Fruit fly (Drosophila melanogaster) whole organism, embryonic: ENCODE results near the gene CG15040.
A peak's percentile ranks its signal among the peaks of the same experiment; 100 is the strongest.

Source experiments
- Ada2b ChIP-seq: fragments of 200-800 bp; sonication (Bioruptor generic); IDR thresholded peaks from 2 replicates; pipeline ENCODE4 v1.3.6; 2022; ENCODE audit warnings: missing biosample characterization, missing genetic modification characterization
- Asciz ChIP-seq: fragments of 200-800 bp; sonication (Bioruptor generic); optimal IDR thresholded peaks from 2 replicates; lab custom pipeline; 2017; ENCODE audit warnings: missing biosample characterization, mild to moderate bottlenecking, missing genetic modification characterization, missing genetic modification reagents
- CG10979 ChIP-seq: fragments of 200-800 bp; sonication (Bioruptor generic); optimal IDR thresholded peaks from 2 replicates; lab custom pipeline; 2018; ENCODE audit warnings: missing biosample characterization, mild to moderate bottlenecking, missing genetic modification characterization, moderate library complexity
- CG11247 ChIP-seq: fragments of 200-800 bp; sonication (Bioruptor generic); IDR thresholded peaks from 2 replicates; pipeline ENCODE4 v1.3.6; 2022; ENCODE audit warnings: missing biosample characterization, missing genetic modification characterization
- CG11504 ChIP-seq: fragments of 200-800 bp; sonication (Bioruptor generic); optimal IDR thresholded peaks from 3 replicates; lab custom pipeline; 2019; ENCODE audit warnings: missing biosample characterization, mild to moderate bottlenecking, missing genetic modification characterization, moderate library complexity
- CG15696 ChIP-seq: fragments of 200-800 bp; sonication (Bioruptor generic); optimal IDR thresholded peaks from 2 replicates; lab custom pipeline; 2019; ENCODE audit warnings: missing biosample characterization, mild to moderate bottlenecking, missing genetic modification characterization, moderate library complexity
- CG17328 ChIP-seq: fragments of 200-800 bp; sonication (Bioruptor generic); IDR thresholded peaks from 2 replicates; pipeline ENCODE4 v1.3.6; 2022; ENCODE audit warnings: missing biosample characterization, missing genetic modification characterization
- CG2712 ChIP-seq: fragments of 200-800 bp; optimal IDR thresholded peaks from 3 replicates; lab custom pipeline; 2019; ENCODE audit warnings: missing biosample characterization, mild to moderate bottlenecking, missing genetic modification characterization, moderate library complexity
- CG6272 ChIP-seq: fragments of 200-800 bp; sonication (Bioruptor generic); IDR thresholded peaks from 2 replicates; pipeline ENCODE4 v1.3.6; 2022; ENCODE audit warnings: missing biosample characterization, missing genetic modification characterization
- CG7556 ChIP-seq: fragments of 200-800 bp; sonication (Bioruptor generic); optimal IDR thresholded peaks from 2 replicates; lab custom pipeline; 2017; ENCODE audit warnings: missing biosample characterization, mild to moderate bottlenecking, missing genetic modification characterization
- CG7839 ChIP-seq: fragments of 200-800 bp; sonication (Bioruptor generic); optimal IDR thresholded peaks from 3 replicates; lab custom pipeline; 2018; ENCODE audit warnings: missing biosample characterization, mild to moderate bottlenecking, missing genetic modification characterization, moderate library complexity
- CkIIα-i1 ChIP-seq: fragments of 200-800 bp; sonication (Bioruptor generic); IDR thresholded peaks from 2 replicates; pipeline ENCODE4 v1.3.6; 2022; ENCODE audit warnings: missing biosample characterization, missing genetic modification characterization
- D19A ChIP-seq: fragments of 200-800 bp; optimal IDR thresholded peaks from 3 replicates; lab custom pipeline; 2019; ENCODE audit warnings: missing biosample characterization, mild to moderate bottlenecking, missing genetic modification characterization, moderate library complexity
- Dip3 ChIP-seq: fragments of 200-800 bp; sonication (Bioruptor generic); optimal IDR thresholded peaks from 3 replicates; lab custom pipeline; 2016; ENCODE audit warnings: missing biosample characterization, missing genetic modification characterization
- Drgx ChIP-seq: fragments of 200-800 bp; sonication (Bioruptor generic); IDR thresholded peaks from 2 replicates; pipeline ENCODE4 v1.3.6; 2022; ENCODE audit warnings: missing biosample characterization, missing genetic modification characterization
- Gsc ChIP-seq: fragments of 200-800 bp; sonication (Bioruptor generic); IDR thresholded peaks from 2 replicates; pipeline ENCODE4 v1.3.6; 2022; ENCODE audit warnings: missing biosample characterization, missing genetic modification characterization
- HLH3B ChIP-seq: fragments of 200-800 bp; sonication (Bioruptor generic); IDR thresholded peaks from 2 replicates; pipeline ENCODE4 v1.3.6; 2022; ENCODE audit warnings: missing biosample characterization, missing genetic modification characterization
- Lhr ChIP-seq: fragments of 200-800 bp; sonication (Bioruptor generic); optimal IDR thresholded peaks from 3 replicates; lab custom pipeline; 2017; ENCODE audit warnings: mild to moderate bottlenecking, missing biosample characterization, missing genetic modification reagents, missing genetic modification characterization
- Opbp ChIP-seq: fragments of 200-800 bp; sonication (Bioruptor generic); IDR thresholded peaks from 3 replicates; pipeline ENCODE4 v1.3.6; 2022; ENCODE audit warnings: missing biosample characterization, missing genetic modification characterization; ENCODE audit not compliant: partially characterized antibody
- Ptx1 ChIP-seq: fragments of 200-800 bp; sonication (Bioruptor generic); IDR thresholded peaks from 2 replicates; pipeline ENCODE4 v1.3.6; 2022; ENCODE audit warnings: missing biosample characterization, missing genetic modification characterization
- Rfx ChIP-seq: fragments of 200-800 bp; sonication (Bioruptor generic); IDR thresholded peaks from 2 replicates; pipeline ENCODE4 v1.3.6; 2022; ENCODE audit warnings: missing biosample characterization, missing genetic modification characterization
- Xrp1 ChIP-seq: fragments of 200-800 bp; sonication (Bioruptor generic); IDR thresholded peaks from 2 replicates; pipeline ENCODE4 v1.3.6; 2022; ENCODE audit warnings: missing biosample characterization, missing genetic modification characterization
- az2 ChIP-seq: fragments of 200-800 bp; sonication (Bioruptor generic); optimal IDR thresholded peaks from 3 replicates; lab custom pipeline; 2016; ENCODE audit warnings: missing biosample characterization, missing genetic modification characterization
- br ChIP-seq: fragments of >200 bp; optimal IDR thresholded peaks from 2 replicates; lab custom pipeline; 2017
- dati ChIP-seq: fragments of 200-800 bp; sonication (Bioruptor generic); IDR thresholded peaks from 2 replicates; pipeline ENCODE4 v1.3.6; 2022; ENCODE audit warnings: missing biosample characterization, missing genetic modification characterization
- dysf ChIP-seq: fragments of 200-800 bp; sonication (Bioruptor generic); IDR thresholded peaks from 3 replicates; pipeline ENCODE4 v1.3.6; 2022; ENCODE audit warnings: missing biosample characterization, missing genetic modification characterization
- esg ChIP-seq: fragments of 200-800 bp; sonication (Bioruptor generic); conservative IDR thresholded peaks from 2 replicates; pipeline ENCODE4 v1.3.6; 2022; ENCODE audit warnings: missing biosample characterization, missing genetic modification characterization
- fd64A ChIP-seq: fragments of 200-800 bp; sonication (Bioruptor generic); optimal IDR thresholded peaks from 3 replicates; lab custom pipeline; 2018; ENCODE audit warnings: missing biosample characterization, mild to moderate bottlenecking, missing genetic modification characterization
- gem ChIP-seq: fragments of 200-800 bp; sonication (Bioruptor generic); optimal IDR thresholded peaks from 2 replicates; lab custom pipeline; 2019; ENCODE audit warnings: missing biosample characterization, mild to moderate bottlenecking, missing genetic modification characterization, moderate library complexity
- gsb-n ChIP-seq: fragments of 200-800 bp; sonication (Bioruptor generic); optimal IDR thresholded peaks from 3 replicates; lab custom pipeline; 2018; ENCODE audit warnings: missing biosample characterization, mild to moderate bottlenecking, missing genetic modification characterization
- nmo ChIP-seq: fragments of 200-800 bp; sonication (Bioruptor generic); optimal IDR thresholded peaks from 2 replicates; lab custom pipeline; 2018; ENCODE audit warnings: missing biosample characterization, mild to moderate bottlenecking, missing genetic modification characterization, moderate library complexity
- phol ChIP-seq: fragments of 200-800 bp; sonication (Bioruptor generic); optimal IDR thresholded peaks from 3 replicates; lab custom pipeline; 2018; ENCODE audit warnings: missing biosample characterization, mild to moderate bottlenecking, missing genetic modification characterization, moderate library complexity
- ranshi ChIP-seq: fragments of 200-800 bp; sonication (Bioruptor generic); IDR thresholded peaks from 2 replicates; pipeline ENCODE4 v1.3.6; 2022; ENCODE audit warnings: missing biosample characterization, missing genetic modification characterization
- row ChIP-seq: fragments of 200-800 bp; sonication (Bioruptor generic); IDR thresholded peaks from 3 replicates; pipeline ENCODE4 v1.3.6; 2022; ENCODE audit warnings: missing biosample characterization, missing genetic modification characterization
- schlank ChIP-seq: fragments of 200-800 bp; sonication (Bioruptor generic); optimal IDR thresholded peaks from 2 replicates; lab custom pipeline; 2018; ENCODE audit warnings: missing biosample characterization, mild to moderate bottlenecking, missing genetic modification characterization
- shn ChIP-seq: fragments of 200-800 bp; sonication (Bioruptor generic); optimal IDR thresholded peaks from 3 replicates; lab custom pipeline; 2016; ENCODE audit warnings: missing biosample characterization, missing genetic modification characterization
- sima ChIP-seq: fragments of 200-800 bp; sonication (Bioruptor generic); optimal IDR thresholded peaks from 2 replicates; lab custom pipeline; 2016; ENCODE audit warnings: missing biosample characterization, missing genetic modification characterization
- slou ChIP-seq: fragments of 200-800 bp; sonication (Bioruptor generic); optimal IDR thresholded peaks from 3 replicates; lab custom pipeline; 2016; ENCODE audit warnings: missing biosample characterization, missing genetic modification characterization
- ssp ChIP-seq: fragments of 200-800 bp; sonication (Bioruptor generic); IDR thresholded peaks from 2 replicates; pipeline ENCODE4 v1.3.6; 2022; ENCODE audit warnings: missing biosample characterization, missing genetic modification characterization
- tin ChIP-seq: fragments of 200-800 bp; sonication (Bioruptor generic); optimal IDR thresholded peaks from 3 replicates; lab custom pipeline; 2016; ENCODE audit warnings: missing biosample characterization, missing genetic modification characterization
- zf30C ChIP-seq: fragments of 200-800 bp; sonication (Bioruptor generic); optimal IDR thresholded peaks from 3 replicates; lab custom pipeline; 2018; ENCODE audit warnings: missing biosample characterization, mild to moderate bottlenecking, missing genetic modification characterization

Gene CG15040

DNA sequence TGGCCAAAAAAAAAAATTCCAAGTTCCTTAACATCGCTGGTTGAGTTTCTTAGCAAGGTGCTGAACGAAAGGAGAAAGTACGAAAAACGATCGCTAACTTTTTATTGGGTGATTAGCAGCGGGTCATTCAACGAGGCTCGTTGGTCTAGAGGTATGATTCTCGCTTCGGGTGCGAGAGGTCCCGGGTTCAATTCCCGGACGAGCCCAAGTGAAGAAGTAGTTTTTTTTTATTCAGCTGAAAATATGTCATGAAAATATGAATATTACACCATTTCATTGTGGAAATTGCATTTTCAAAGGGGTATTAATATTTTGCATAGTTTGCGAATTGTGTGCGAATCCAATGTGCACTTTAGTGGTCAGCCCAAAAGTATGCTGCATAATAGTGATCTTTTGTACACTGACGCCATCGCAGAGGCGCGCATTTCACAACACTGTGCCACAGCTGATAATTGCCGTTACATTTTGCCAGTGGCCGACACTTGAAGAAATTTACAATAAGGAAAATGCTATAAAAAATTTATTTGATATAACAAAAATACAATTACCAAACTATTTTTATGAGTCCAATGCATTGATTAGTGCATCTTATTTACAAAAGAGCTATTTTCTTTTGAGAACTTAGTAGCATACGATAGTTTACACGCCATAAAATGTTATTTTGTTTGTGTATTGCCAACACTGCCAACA lies 51.6 kb downstream of the CG15040 start (continued):
- TF ChIP-seq ssp (GFP tag; lab: Robert Waterston, UW) (no peak), CG6272 (GFP tag; lab: Robert Waterston, UW) (no peak), az2 (GFP tag; lab: Kevin White, UChicago) (no peak), CG11504 (tag; lab: Kevin White, UChicago) (peak; percentile 19), CG2712 (no peak), D19A (tag; lab: Kevin White, UChicago) (no peak), CG15696 (tag; lab: Kevin White, UChicago) (no peak), Lhr (GFP tag; lab: Kevin White, UChicago) (peak; percentile 10), slou (GFP tag; lab: Kevin White, UChicago) (no peak), shn (GFP tag; lab: Kevin White, UChicago) (no peak), Asciz (GFP tag; lab: Kevin White, UChicago) (no peak)

dm6 chrX:18564984-18565383 lies 52.4 kb downstream of the CG15040 start:
- no peak for TF ChIP-seq CkIIα-i1 (GFP tag; lab: Robert Waterston, UW)
- peak; percentile 22; the same call in 1 of the 2 replicates for TF ChIP-seq Xrp1 (GFP tag; lab: Robert Waterston, UW)
- TF ChIP-seq fd64A (GFP tag; lab: Kevin White, UChicago) = no peak
- no peak for TF ChIP-seq br
- TF ChIP-seq gem = peak; percentile 1
- no peak for TF ChIP-seq CG7556 (GFP tag; lab: Kevin White, UChicago)
- TF ChIP-seq gsb-n (tag; lab: Kevin White, UChicago) = no peak
- 0 out of 2 replicates have a peak, but pooled peaks have one; percentile 6 for TF ChIP-seq HLH3B (GFP tag; lab: Robert Waterston, UW)
- TF ChIP-seq nmo (GFP tag; lab: Kevin White, UChicago) = peak; percentile 3
- peak; percentile 43 for TF ChIP-seq zf30C (GFP tag; lab: Kevin White, UChicago)
- 0 out of 2 replicates have a peak, but pooled peaks have one; percentile 12 for TF ChIP-seq CG17328 (GFP tag; lab: Robert Waterston, UW)
- TF ChIP-seq CG7839 = peak; percentile 21
- 0 out of 2 replicates have a peak, but pooled peaks have one; percentile 31 for TF ChIP-seq ranshi (GFP tag; lab: Robert Waterston, UW)
- no peak for TF ChIP-seq Gsc (GFP tag; lab: Robert Waterston, UW)
- no peak for TF ChIP-seq dati
- no peak for TF ChIP-seq CG11247 (GFP tag; lab: Robert Waterston, UW)
- TF ChIP-seq dysf (GFP tag; lab: Robert Waterston, UW) = no peak
- TF ChIP-seq Ada2b (GFP tag; lab: Robert Waterston, UW) = peak; percentile 4; the same call in 1 of the 2 replicates
- TF ChIP-seq tin (GFP tag; lab: Kevin White, UChicago) = no peak
- 0 out of 2 replicates have a peak, but pooled peaks have one; percentile 7 for TF ChIP-seq Rfx (GFP tag; lab: Robert Waterston, UW)
- no peak for TF ChIP-seq Opbp (GFP tag; lab: Robert Waterston, UW)
- no peak for TF ChIP-seq Dip3 (GFP tag; lab: Kevin White, UChicago)
- TF ChIP-seq CG10979 (tag; lab: Kevin White, UChicago) = no peak
- TF ChIP-seq Ptx1 (GFP tag; lab: Robert Waterston, UW) = 0 out of 2 replicates have a peak, but pooled peaks have one; percentile 29
- TF ChIP-seq schlank (tag; lab: Kevin White, UChicago) = no peak
- 0 out of 3 replicates have a peak, but pooled peaks have one; percentile 29 for TF ChIP-seq row (GFP tag; lab: Robert Waterston, UW)
- TF ChIP-seq phol = peak; percentile 0
- TF ChIP-seq CG11504 (tag; lab: Kevin White, UChicago) = peak; percentile 8
- peak; percentile 55 for TF ChIP-seq Drgx
- TF ChIP-seq sima (GFP tag; lab: Kevin White, UChicago) = no peak
- TF ChIP-seq esg (GFP tag; lab: Robert Waterston, UW) = peak; percentile 24
